Fruit fly (Drosophila melanogaster) whole organism, embryonic: ENCODE data around the gene sordd2.
A peak's percentile ranks its signal among the peaks of the same experiment; 100 is the strongest.

Source experiments
- BEAF-32 ChIP-seq: fragments of 200-800 bp; sonication (Bioruptor generic); optimal IDR thresholded peaks from 3 replicates; lab custom pipeline; 2017; ENCODE audit warnings: missing biosample characterization, missing genetic modification characterization, mild to moderate bottlenecking, moderate library complexity, missing genetic modification reagents
- CG11560 ChIP-seq: fragments of 200-800 bp; sonication (Bioruptor generic); IDR thresholded peaks from 3 replicates; pipeline ENCODE4 v1.3.6; 2022; ENCODE audit warnings: missing biosample characterization, missing genetic modification characterization
- CG14710 ChIP-seq: fragments of 200-800 bp; sonication (Bioruptor generic); optimal IDR thresholded peaks from 3 replicates; lab custom pipeline; 2019; ENCODE audit warnings: missing biosample characterization, mild to moderate bottlenecking, missing genetic modification characterization, moderate library complexity
- CG14860 ChIP-seq: fragments of 200-800 bp; sonication (Bioruptor generic); IDR thresholded peaks from 3 replicates; pipeline ENCODE4 v1.3.6; 2022; ENCODE audit warnings: missing biosample characterization, missing genetic modification characterization; ENCODE audit not compliant: partially characterized antibody
- CG15514 ChIP-seq: fragments of 200-800 bp; sonication (Bioruptor generic); optimal IDR thresholded peaks from 3 replicates; lab custom pipeline; 2017; ENCODE audit warnings: missing biosample characterization, missing genetic modification characterization, mild to moderate bottlenecking, moderate library complexity, missing genetic modification reagents
- CG15696 ChIP-seq: fragments of 200-800 bp; sonication (Bioruptor generic); optimal IDR thresholded peaks from 2 replicates; lab custom pipeline; 2019; ENCODE audit warnings: missing biosample characterization, mild to moderate bottlenecking, missing genetic modification characterization, moderate library complexity
- CG17186 ChIP-seq: fragments of 200-800 bp; sonication (Bioruptor generic); optimal IDR thresholded peaks from 3 replicates; lab custom pipeline; 2017; ENCODE audit warnings: missing biosample characterization, missing genetic modification reagents, missing genetic modification characterization
- CG17328 ChIP-seq: fragments of 200-800 bp; sonication (Bioruptor generic); IDR thresholded peaks from 2 replicates; pipeline ENCODE4 v1.3.6; 2022; ENCODE audit warnings: missing biosample characterization, missing genetic modification characterization
- CG34224 ChIP-seq: fragments of 200-800 bp; sonication (Bioruptor generic); IDR thresholded peaks from 3 replicates; pipeline ENCODE4 v1.3.6; 2022; ENCODE audit warnings: missing biosample characterization, missing genetic modification characterization; ENCODE audit not compliant: partially characterized antibody
- CG42726 ChIP-seq: fragments of 200-800 bp; sonication (Bioruptor generic); IDR thresholded peaks from 2 replicates; pipeline ENCODE4 v1.3.6; 2022; ENCODE audit warnings: missing biosample characterization, missing genetic modification characterization; ENCODE audit not compliant: partially characterized antibody
- CG6791 ChIP-seq: fragments of 200-800 bp; sonication (Bioruptor generic); IDR thresholded peaks from 3 replicates; pipeline ENCODE4 v1.3.6; 2022; ENCODE audit warnings: missing biosample characterization, missing genetic modification characterization; ENCODE audit not compliant: partially characterized antibody
- CG7963 ChIP-seq: fragments of 200-800 bp; sonication (Bioruptor generic); IDR thresholded peaks from 3 replicates; pipeline ENCODE4 v1.3.6; 2022; ENCODE audit warnings: missing biosample characterization, missing genetic modification characterization; ENCODE audit not compliant: partially characterized antibody
- CG9215 ChIP-seq: fragments of 200-800 bp; sonication (Bioruptor generic); IDR thresholded peaks from 2 replicates; pipeline ENCODE4 v1.3.6; 2022; ENCODE audit warnings: missing biosample characterization, missing genetic modification characterization
- CG9437 ChIP-seq: fragments of 200-800 bp; sonication (Bioruptor generic); optimal IDR thresholded peaks from 2 replicates; lab custom pipeline; 2018; ENCODE audit warnings: missing biosample characterization, mild to moderate bottlenecking, missing genetic modification characterization
- CG9609 ChIP-seq: fragments of 200-800 bp; sonication (Bioruptor generic); optimal IDR thresholded peaks from 3 replicates; lab custom pipeline; 2016; ENCODE audit warnings: missing biosample characterization, missing genetic modification characterization
- CG9932 ChIP-seq: fragments of 200-800 bp; sonication (Bioruptor generic); IDR thresholded peaks from 2 replicates; pipeline ENCODE4 v1.3.6; 2022; ENCODE audit warnings: missing biosample characterization, missing genetic modification characterization
- D19A ChIP-seq: fragments of 200-800 bp; optimal IDR thresholded peaks from 3 replicates; lab custom pipeline; 2019; ENCODE audit warnings: missing biosample characterization, mild to moderate bottlenecking, missing genetic modification characterization, moderate library complexity
- Doc3 ChIP-seq: fragments of 200-800 bp; sonication (Bioruptor generic); IDR thresholded peaks from 3 replicates; pipeline ENCODE4 v1.3.6; 2022; ENCODE audit warnings: missing biosample characterization, missing genetic modification characterization; ENCODE audit not compliant: partially characterized antibody
- Dref ChIP-seq: fragments of 200-800 bp; sonication (Bioruptor generic); IDR thresholded peaks from 2 replicates; pipeline ENCODE4 v1.3.6; 2022; ENCODE audit warnings: missing biosample characterization, missing genetic modification characterization
- Ets97D ChIP-seq: fragments of 200-800 bp; sonication (Bioruptor generic); optimal IDR thresholded peaks from 3 replicates; lab custom pipeline; 2016; ENCODE audit warnings: missing biosample characterization, missing genetic modification characterization
- HLH4C ChIP-seq: fragments of 200-800 bp; sonication (Bioruptor generic); IDR thresholded peaks from 3 replicates; pipeline ENCODE4 v1.3.6; 2022; ENCODE audit warnings: missing biosample characterization, missing genetic modification characterization; ENCODE audit not compliant: partially characterized antibody
- Hr51 ChIP-seq, 2 experiments: fragments of 200-800 bp; sonication (Bioruptor generic); optimal IDR thresholded peaks; 2 replicates in 1 of 2; 3 replicates in 1 of 2; lab custom pipeline; 2016 to 2018; ENCODE audit warnings: missing biosample characterization in 2 of 2, missing genetic modification characterization in 2 of 2, mild to moderate bottlenecking in 1 of 2, moderate library complexity in 1 of 2
- MESR4 ChIP-seq: fragments of 200-800 bp; sonication (Bioruptor generic); optimal IDR thresholded peaks from 2 replicates; lab custom pipeline; 2018; ENCODE audit warnings: missing biosample characterization, mild to moderate bottlenecking, missing genetic modification characterization, moderate library complexity
- Max ChIP-seq: fragments of 200-800 bp; sonication (Bioruptor generic); optimal IDR thresholded peaks from 2 replicates; lab custom pipeline; 2016; ENCODE audit warnings: missing biosample characterization, mild to moderate bottlenecking, missing genetic modification characterization
- Myb ChIP-seq: fragments of 200-800 bp; sonication (Bioruptor generic); optimal IDR thresholded peaks from 2 replicates; lab custom pipeline; 2016; ENCODE audit warnings: missing biosample characterization, missing genetic modification characterization
- Sry-δ ChIP-seq: fragments of 200-800 bp; sonication (Bioruptor generic); optimal IDR thresholded peaks from 2 replicates; lab custom pipeline; 2016; ENCODE audit warnings: missing biosample characterization, missing genetic modification characterization
- amos ChIP-seq: fragments of 200-800 bp; sonication (Bioruptor generic); IDR thresholded peaks from 2 replicates; pipeline ENCODE4 v1.3.6; 2022; ENCODE audit warnings: missing biosample characterization, missing genetic modification characterization; ENCODE audit not compliant: partially characterized antibody
- ara ChIP-seq: fragments of 200-800 bp; sonication (Bioruptor generic); IDR thresholded peaks from 2 replicates; pipeline ENCODE4 v1.3.6; 2022; ENCODE audit warnings: missing biosample characterization, missing genetic modification characterization
- ato ChIP-seq: fragments of 200-800 bp; sonication (Bioruptor generic); IDR thresholded peaks from 2 replicates; pipeline ENCODE4 v1.3.6; 2022; ENCODE audit warnings: missing biosample characterization, missing genetic modification characterization; ENCODE audit not compliant: partially characterized antibody
- bbx ChIP-seq: fragments of 200-800 bp; sonication (Bioruptor generic); IDR thresholded peaks from 2 replicates; pipeline ENCODE4 v1.3.6; 2022; ENCODE audit warnings: missing biosample characterization, missing genetic modification characterization; ENCODE audit not compliant: partially characterized antibody
- emc ChIP-seq: fragments of 200-800 bp; sonication (Bioruptor generic); optimal IDR thresholded peaks from 2 replicates; lab custom pipeline; 2016; ENCODE audit warnings: missing biosample characterization, missing genetic modification characterization
- hb ChIP-seq: fragments of 200-800 bp; sonication (Bioruptor generic); IDR thresholded peaks from 3 replicates; pipeline ENCODE4 v1.3.6; 2022; ENCODE audit warnings: missing biosample characterization, missing genetic modification characterization; ENCODE audit not compliant: partially characterized antibody
- hbn ChIP-seq: fragments of 200-800 bp; sonication (Bioruptor generic); IDR thresholded peaks from 2 replicates; pipeline ENCODE4 v1.3.6; 2022; ENCODE audit warnings: missing biosample characterization, missing genetic modification characterization; ENCODE audit not compliant: partially characterized antibody
- hkb ChIP-seq, 2 experiments: fragments of 200-800 bp in 1 of 2; fragments of >200 bp in 1 of 2; sonication (Bioruptor generic) in 1 of 2; IDR thresholded peaks in 1 of 2; optimal IDR thresholded peaks in 1 of 2; 2 replicates each; pipeline versions ENCODE4 v1.3.6 to Lab custom; 2017 to 2022; ENCODE audit warnings: missing biosample characterization in 1 of 2, missing genetic modification characterization in 1 of 2
- insv ChIP-seq, 2 experiments: fragments of 200-800 bp; sonication (Bioruptor generic); optimal IDR thresholded peaks; 3 replicates each; lab custom pipeline; 2016 to 2018; ENCODE audit warnings: missing biosample characterization in 2 of 2, missing genetic modification characterization in 2 of 2
- inv ChIP-seq: fragments of 200-800 bp; sonication (Bioruptor generic); IDR thresholded peaks from 2 replicates; pipeline ENCODE4 v1.3.6; 2022; ENCODE audit warnings: missing biosample characterization, missing genetic modification characterization; ENCODE audit not compliant: partially characterized antibody
- kah ChIP-seq: fragments of 200-800 bp; sonication (Bioruptor generic); optimal IDR thresholded peaks from 2 replicates; lab custom pipeline; 2018; ENCODE audit warnings: missing biosample characterization, mild to moderate bottlenecking, missing genetic modification characterization
- lmd ChIP-seq: fragments of 200-800 bp; sonication (Bioruptor generic); IDR thresholded peaks from 2 replicates; pipeline ENCODE4 v1.3.6; 2022; ENCODE audit warnings: missing biosample characterization, missing genetic modification characterization
- mam ChIP-seq: fragments of 200-800 bp; sonication (Bioruptor generic); optimal IDR thresholded peaks from 3 replicates; lab custom pipeline; 2016; ENCODE audit warnings: missing biosample characterization, missing genetic modification characterization
- mld ChIP-seq: fragments of 200-800 bp; sonication (Bioruptor generic); IDR thresholded peaks from 3 replicates; pipeline ENCODE4 v1.3.6; 2022; ENCODE audit warnings: missing biosample characterization, missing genetic modification characterization; ENCODE audit not compliant: partially characterized antibody
- pzg ChIP-seq: fragments of 200-800 bp; sonication (Bioruptor generic); optimal IDR thresholded peaks from 3 replicates; lab custom pipeline; 2018; ENCODE audit warnings: missing biosample characterization, mild to moderate bottlenecking, missing genetic modification characterization, moderate library complexity
- rib ChIP-seq: fragments of 200-800 bp; sonication (Bioruptor generic); IDR thresholded peaks from 2 replicates; pipeline ENCODE4 v1.3.6; 2022; ENCODE audit warnings: missing biosample characterization, missing genetic modification characterization
- row ChIP-seq: fragments of 200-800 bp; sonication (Bioruptor generic); IDR thresholded peaks from 3 replicates; pipeline ENCODE4 v1.3.6; 2022; ENCODE audit warnings: missing biosample characterization, missing genetic modification characterization
- scrt ChIP-seq: fragments of 200-800 bp; sonication (Bioruptor generic); optimal IDR thresholded peaks from 2 replicates; lab custom pipeline; 2018; ENCODE audit warnings: missing biosample characterization, mild to moderate bottlenecking, missing genetic modification characterization, moderate library complexity
- sd ChIP-seq: fragments of 200-800 bp; sonication (Bioruptor generic); optimal IDR thresholded peaks from 3 replicates; lab custom pipeline; 2018; ENCODE audit warnings: missing biosample characterization, mild to moderate bottlenecking, missing genetic modification characterization, moderate library complexity
- slbo ChIP-seq: fragments of 200-800 bp; sonication (Bioruptor generic); IDR thresholded peaks from 2 replicates; pipeline ENCODE4 v1.3.6; 2022; ENCODE audit warnings: missing biosample characterization, missing genetic modification characterization
- stwl ChIP-seq: fragments of 200-800 bp; sonication (Bioruptor generic); optimal IDR thresholded peaks from 3 replicates; lab custom pipeline; 2018; ENCODE audit warnings: missing biosample characterization, mild to moderate bottlenecking, missing genetic modification characterization, moderate library complexity
- unc-4 ChIP-seq: fragments of 200-800 bp; sonication (Bioruptor generic); IDR thresholded peaks from 2 replicates; pipeline ENCODE4 v1.3.6; 2022; ENCODE audit warnings: missing biosample characterization, missing genetic modification characterization; ENCODE audit not compliant: partially characterized antibody

The sordd2 gene

dm6 chrX:15835393-15835792, 36.4 kb upstream of the sordd2 start, which contains the start of gene Chc:
TSS of gene Chc (minus strand) at chrX:15835490.
- TF ChIP-seq CG9609 (no peak), CG7963 (GFP tag; lab: Robert Waterston, UW) (peak; percentile 97), mam (peak; percentile 5), scrt (GFP tag; lab: Kevin White, UChicago) (no peak), CG15696 (tag; lab: Kevin White, UChicago) (no peak), Hr51 (GFP tag; optimal IDR thresholded peaks at IDR 0.05; lab: Kevin White, UChicago) (no peak), unc-4 (GFP tag; lab: Robert Waterston, UW) (peak; percentile 95), ato (GFP tag; lab: Robert Waterston, UW) (peak; percentile 96), Myb (GFP tag; lab: Kevin White, UChicago) (peak; percentile 40), BEAF-32 (peak; percentile 94), ara (GFP tag; lab: Robert Waterston, UW) (no peak), sd (peak; percentile 69), amos (GFP tag; lab: Robert Waterston, UW) (peak; percentile 99), lmd (GFP tag; lab: Robert Waterston, UW) (no peak), insv (GFP tag; optimal IDR thresholded peaks at IDR 0.05; lab: Kevin White, UChicago) (peak; percentile 72 to 97), hbn (GFP tag; lab: Robert Waterston, UW) (peak; percentile 94), CG9215 (GFP tag; lab: Robert Waterston, UW) (no peak), bbx (GFP tag; lab: Robert Waterston, UW) (peak; percentile 99), Doc3 (GFP tag; lab: Robert Waterston, UW) (peak; percentile 91), CG6791 (peak; percentile 98), CG11560 (tag; lab: Robert Waterston, UW) (peak; percentile 67; the same call in 1 of the 3 replicates), D19A (tag; lab: Kevin White, UChicago) (peak; percentile 19), CG9932 (GFP tag; lab: Robert Waterston, UW) (peak; percentile 64), HLH4C (GFP tag; lab: Robert Waterston, UW) (peak; percentile 98), hkb (optimal IDR thresholded peaks at IDR 0.05; lab: Kevin White, UChicago) (no peak), hkb (GFP tag; IDR thresholded peaks at IDR 0.05; lab: Robert Waterston, UW) (no peak), hb (peak; percentile 96), Ets97D (GFP tag; lab: Kevin White, UChicago) (peak; percentile 30), MESR4 (GFP tag; lab: Kevin White, UChicago) (peak; percentile 7), CG17186 (peak; percentile 32), emc (GFP tag; lab: Kevin White, UChicago) (no peak), slbo (GFP tag; lab: Robert Waterston, UW) (no peak), kah (peak; percentile 33), row (GFP tag; lab: Robert Waterston, UW) (peak; percentile 68), Dref (GFP tag; lab: Robert Waterston, UW) (peak; percentile 91), CG14710 (tag; lab: Kevin White, UChicago) (peak; percentile 54), mld (peak; percentile 95), rib (no peak), CG15514 (GFP tag; lab: Kevin White, UChicago) (peak; percentile 43), CG9437 (GFP tag; lab: Kevin White, UChicago) (peak; percentile 16), CG14860 (GFP tag; lab: Robert Waterston, UW) (peak; percentile 97), CG17328 (GFP tag; lab: Robert Waterston, UW) (no peak), CG34224 (GFP tag; lab: Robert Waterston, UW) (peak; percentile 97), pzg (GFP tag; lab: Kevin White, UChicago) (peak; percentile 78), inv (peak; percentile 98), CG42726 (GFP tag; lab: Robert Waterston, UW) (peak; percentile 96), stwl (peak; percentile 60), Sry-δ (GFP tag; lab: Kevin White, UChicago) (peak; percentile 92), Max (peak; percentile 13)
